Worm (Caenorhabditis elegans) whole organism, young adult: ENCODE results near the gene bgnt-1.5.

Experiments used
- F22D6.2 ChIP-seq: sonication (generic microtip); optimal IDR thresholded peaks from 2 replicates; lab custom pipeline; 2016; ENCODE audit warnings: mild to moderate bottlenecking, missing genetic modification characterization, missing compliant biosample characterization
- T07F8.4 ChIP-seq: sonication (generic microtip); optimal IDR thresholded peaks from 2 replicates; lab custom pipeline; 2016; ENCODE audit warnings: mild to moderate bottlenecking, missing genetic modification characterization, moderate library complexity, missing compliant biosample characterization
- akir-1 ChIP-seq: fragments of 200-800 bp; sonication (Bioruptor generic); optimal IDR thresholded peaks from 2 replicates; lab custom pipeline; 2018; ENCODE audit warnings: mild to moderate bottlenecking, missing genetic modification characterization, moderate library complexity, missing compliant biosample characterization
- lin-35 ChIP-seq, 3 experiments: fragments of 150-350 bp in 2 of 3; sonication (generic microtip) in 1 of 3; optimal IDR thresholded peaks; 2 replicates each; lab custom pipeline; 2014 to 2018; ENCODE audit warnings: missing biosample characterization in 3 of 3, missing genetic modification characterization in 3 of 3, missing genetic modification reagents in 3 of 3
- lsy-27 ChIP-seq: sonication (generic microtip); optimal IDR thresholded peaks from 2 replicates; lab custom pipeline; 2017; ENCODE audit warnings: missing genetic modification characterization, mild to moderate bottlenecking, missing compliant biosample characterization, antibody characterized with exemption, missing genotype, borderline replicate concordance; ENCODE audit not compliant: insufficient read depth
- mel-28 ChIP-seq: sonication (generic microtip); optimal IDR thresholded peaks from 2 replicates; lab custom pipeline; 2016; ENCODE audit warnings: borderline replicate concordance, mild to moderate bottlenecking, missing genetic modification characterization, missing compliant biosample characterization
- mxl-1 ChIP-seq: sonication (generic microtip); optimal IDR thresholded peaks from 2 replicates; lab custom pipeline; 2016; ENCODE audit warnings: missing genetic modification characterization, missing compliant biosample characterization
- nfya-2 ChIP-seq: fragments of 200-800 bp; sonication (Bioruptor generic); IDR thresholded peaks from 2 replicates; pipeline ENCODE4 v1.3.6; 2022; ENCODE audit warnings: missing genetic modification reagents, missing genetic modification characterization, missing compliant biosample characterization
- rec-8 ChIP-seq, 2 experiments: sonication (generic microtip); optimal IDR thresholded peaks; 2 replicates each; lab custom pipeline; 2016; ENCODE audit warnings: mild to moderate bottlenecking in 2 of 2, missing genetic modification characterization in 2 of 2, missing genetic modification reagents in 2 of 2, missing genotype in 2 of 2, missing biosample characterization in 1 of 2, missing compliant biosample characterization in 1 of 2, moderate library complexity in 1 of 2
- sea-2 ChIP-seq: fragments of 200-800 bp; sonication (Bioruptor generic); IDR thresholded peaks from 2 replicates; pipeline ENCODE4 v1.3.6; 2022; ENCODE audit warnings: missing genetic modification characterization, missing compliant biosample characterization
- snpc-1.3 ChIP-seq: sonication (generic microtip); optimal IDR thresholded peaks from 2 replicates; lab custom pipeline; 2017; ENCODE audit warnings: missing genetic modification characterization, mild to moderate bottlenecking, missing compliant biosample characterization, antibody characterized with exemption, moderate library complexity, missing genotype, missing genetic modification reagents; ENCODE audit not compliant: insufficient read depth
- snpc-3.4 ChIP-seq: sonication (generic microtip); optimal IDR thresholded peaks from 2 replicates; lab custom pipeline; 2017; ENCODE audit warnings: missing genetic modification characterization, mild to moderate bottlenecking, missing compliant biosample characterization, antibody characterized with exemption, moderate library complexity, missing genotype, missing genetic modification reagents
- somi-1 ChIP-seq: fragments of 200-800 bp; sonication (Bioruptor generic); optimal IDR thresholded peaks from 2 replicates; lab custom pipeline; 2018; ENCODE audit warnings: mild to moderate bottlenecking, missing genetic modification characterization, missing compliant biosample characterization
- unc-62 ChIP-seq: fragments of 150-350 bp; optimal IDR thresholded peaks from 2 replicates; lab custom pipeline; 2014; ENCODE audit warnings: missing biosample characterization, missing genetic modification reagents, missing genetic modification characterization
- ztf-26 ChIP-seq: sonication (generic microtip); optimal IDR thresholded peaks from 2 replicates; lab custom pipeline; 2017; ENCODE audit warnings: missing genetic modification characterization, missing compliant biosample characterization

Gene bgnt-1.5

DNA sequence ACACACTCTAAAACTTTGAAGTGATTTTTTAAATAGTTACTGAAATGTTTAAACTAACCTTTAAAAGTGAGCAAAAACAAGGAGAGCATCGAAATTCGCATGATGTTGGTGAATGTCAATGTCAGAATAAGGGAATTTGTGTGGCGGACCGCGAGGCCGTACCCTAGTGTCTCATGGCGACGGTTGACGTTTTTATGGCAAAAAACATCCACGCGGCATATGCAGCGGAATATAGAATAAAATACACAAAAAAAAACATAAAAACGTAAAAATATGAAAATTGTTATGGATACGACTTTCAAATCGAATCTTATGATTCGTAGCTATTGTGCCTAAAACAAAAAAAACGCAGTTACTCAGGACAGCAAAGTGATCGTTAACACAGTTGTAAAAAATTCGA is 42.3 kb downstream of the bgnt-1.5 start, which contains the start of gene cwp-5:
TSS of gene cwp-5 (minus strand) at position 101 of the 400 bp plus-strand sequence.
- no peak for TF ChIP-seq lin-35 (GFP tag; optimal IDR thresholded peaks at IDR 0.05; lab: Kevin White, UChicago)
- TF ChIP-seq snpc-3.4 (tag; lab: Kevin White, UChicago): no peak
- no peak for TF ChIP-seq T07F8.4 (tag; lab: Kevin White, UChicago)
- no peak for TF ChIP-seq mel-28
- TF ChIP-seq nfya-2: no peak
- TF ChIP-seq F22D6.2 (tag; lab: Kevin White, UChicago): no peak
- no peak for TF ChIP-seq sea-2
- TF ChIP-seq, all 124 proteins: peak for 0

DNA sequence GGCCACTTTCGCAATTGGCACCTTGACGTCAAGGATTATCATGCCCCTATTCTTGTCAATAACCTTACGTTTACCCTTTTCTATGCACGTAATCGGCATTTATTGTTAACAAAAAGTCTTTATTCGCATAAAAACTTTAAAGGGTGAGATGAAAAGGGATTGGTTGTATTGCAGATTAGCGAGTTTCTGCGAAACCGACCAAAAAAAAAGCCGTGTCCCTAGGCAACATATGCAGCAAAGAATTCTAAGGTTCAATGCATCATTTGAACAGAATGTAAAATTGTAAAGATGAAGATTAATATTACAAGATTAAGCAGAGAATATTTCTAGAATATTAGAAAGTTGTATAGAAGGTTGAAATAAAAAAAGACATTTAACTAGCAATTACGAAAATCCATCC is 50.1 kb downstream of the bgnt-1.5 start:
- no peak for TF ChIP-seq mxl-1 (tag; lab: Kevin White, UChicago)
- no peak for TF ChIP-seq rec-8 (tag; optimal IDR thresholded peaks at IDR 0.05; lab: Kevin White, UChicago)
- no peak for TF ChIP-seq somi-1 (GFP tag; lab: Kevin White, UChicago)
- TF ChIP-seq akir-1 (GFP tag; lab: Kevin White, UChicago): no peak
- TF ChIP-seq lsy-27: no peak
- no peak for TF ChIP-seq unc-62 (GFP tag; lab: Kevin White, UChicago)
- no peak for TF ChIP-seq snpc-1.3 (tag; lab: Kevin White, UChicago)
- no peak for TF ChIP-seq ztf-26 (tag; lab: Kevin White, UChicago)
- TF ChIP-seq, all 124 proteins: peak for 0
